Worm (Caenorhabditis elegans) whole organism, L4 larva: ENCODE data around the gene arrd-15.

Experiments used
- D1046.2 ChIP-seq: fragments of 200-800 bp; sonication (Bioruptor generic); IDR thresholded peaks from 2 replicates; pipeline ENCODE4 v1.3.6; 2022; ENCODE audit warnings: missing genetic modification characterization, missing compliant biosample characterization
- F10B5.3 ChIP-seq: sonication (generic microtip); optimal IDR thresholded peaks from 2 replicates; lab custom pipeline; 2016; ENCODE audit warnings: mild to moderate bottlenecking, missing genetic modification characterization, missing compliant biosample characterization
- F37D6.2 ChIP-seq: sonication (generic microtip); optimal IDR thresholded peaks from 2 replicates; lab custom pipeline; 2016; ENCODE audit warnings: mild to moderate bottlenecking, missing genetic modification characterization, missing compliant biosample characterization
- T20F7.1 ChIP-seq: fragments of 200-800 bp; sonication (Bioruptor generic); optimal IDR thresholded peaks from 2 replicates; lab custom pipeline; 2018; ENCODE audit warnings: mild to moderate bottlenecking, missing genetic modification characterization, missing compliant biosample characterization
- T26A8.4 ChIP-seq: fragments of 200-800 bp; sonication (Bioruptor generic); IDR thresholded peaks from 2 replicates; pipeline ENCODE4 v1.3.6; 2022; ENCODE audit warnings: missing genetic modification characterization, missing compliant biosample characterization
- Y75B8A.6 ChIP-seq: fragments of 200-800 bp; sonication (Bioruptor generic); IDR thresholded peaks from 2 replicates; pipeline ENCODE4 v1.3.6; 2022; ENCODE audit warnings: missing genetic modification reagents, missing genetic modification characterization, missing compliant biosample characterization
- aha-1 ChIP-seq: fragments of 150-350 bp; peaks from one replicate; lab custom pipeline; 2014; ENCODE audit warnings: missing biosample characterization, missing genetic modification characterization
- ama-1 ChIP-seq: fragments of 150-350 bp; optimal IDR thresholded peaks from 2 replicates; lab custom pipeline; 2014; ENCODE audit warnings: inconsistent platforms, mixed read lengths
- ceh-20 ChIP-seq: fragments of 200-800 bp; sonication (Bioruptor generic); IDR thresholded peaks from 2 replicates; pipeline ENCODE4 v1.3.6; 2022; ENCODE audit warnings: missing genetic modification reagents, missing genetic modification characterization, missing compliant biosample characterization
- ceh-32 ChIP-seq: sonication (generic microtip); optimal IDR thresholded peaks from 2 replicates; lab custom pipeline; 2016; ENCODE audit warnings: mild to moderate bottlenecking, missing genetic modification characterization, missing compliant biosample characterization; ENCODE audit not compliant: poor library complexity
- ceh-82 ChIP-seq: sonication (generic microtip); optimal IDR thresholded peaks from 2 replicates; lab custom pipeline; 2017; ENCODE audit warnings: missing biosample characterization, missing genetic modification characterization
- ces-1 ChIP-seq: fragments of 150-350 bp; sonication (generic microtip); optimal IDR thresholded peaks from 4 replicates; lab custom pipeline; 2014; ENCODE audit warnings: missing biosample characterization, missing genetic modification reagents, missing genetic modification characterization
- cey-2 ChIP-seq: sonication (generic microtip); optimal IDR thresholded peaks from 3 replicates; lab custom pipeline; 2017; ENCODE audit warnings: missing genetic modification characterization, mild to moderate bottlenecking, missing compliant biosample characterization, antibody characterized with exemption, borderline replicate concordance; ENCODE audit not compliant: insufficient read depth
- ctbp-1 ChIP-seq: fragments of 200-800 bp; sonication (Bioruptor generic); IDR thresholded peaks from 2 replicates; pipeline ENCODE4 v1.3.6; 2022; ENCODE audit warnings: missing genetic modification reagents, missing genetic modification characterization, missing compliant biosample characterization
- daf-12 ChIP-seq: fragments of 150-350 bp; optimal IDR thresholded peaks from 2 replicates; lab custom pipeline; 2014; ENCODE audit warnings: missing biosample characterization, missing genetic modification reagents, missing genetic modification characterization
- daf-16 ChIP-seq, 3 experiments: sonication (generic microtip); optimal IDR thresholded peaks; 2 replicates each; lab custom pipeline; 2016 to 2017; ENCODE audit warnings: missing genetic modification characterization in 3 of 3, missing genetic modification reagents in 3 of 3, mild to moderate bottlenecking in 2 of 3, missing compliant biosample characterization in 2 of 3, missing biosample characterization in 1 of 3, moderate library complexity in 1 of 3
- daf-8 ChIP-seq: fragments of 200-800 bp; sonication (Bioruptor generic); IDR thresholded peaks from 2 replicates; pipeline ENCODE4 v1.3.6; 2022; ENCODE audit warnings: missing genetic modification characterization, missing compliant biosample characterization
- dmd-6 ChIP-seq: fragments of 200-800 bp; sonication (Bioruptor generic); IDR thresholded peaks from 2 replicates; pipeline ENCODE4 v1.3.6; 2022; ENCODE audit warnings: missing genetic modification reagents, missing genetic modification characterization, missing compliant biosample characterization
- dmd-8 ChIP-seq: fragments of 200-800 bp; sonication (Bioruptor generic); IDR thresholded peaks from 2 replicates; pipeline ENCODE4 v1.3.6; 2022; ENCODE audit warnings: missing genetic modification characterization, missing compliant biosample characterization
- dmd-9 ChIP-seq: fragments of 200-800 bp; sonication (Bioruptor generic); IDR thresholded peaks from 2 replicates; pipeline ENCODE4 v1.3.6; 2022; ENCODE audit warnings: missing genetic modification reagents, missing genetic modification characterization, missing compliant biosample characterization
- dve-1 ChIP-seq: sonication (generic microtip); optimal IDR thresholded peaks from 2 replicates; lab custom pipeline; 2017; ENCODE audit warnings: antibody characterized with exemption, mild to moderate bottlenecking, missing genetic modification characterization, missing compliant biosample characterization; ENCODE audit not compliant: insufficient read depth
- fkh-10 ChIP-seq: fragments of 150-350 bp; optimal IDR thresholded peaks from 2 replicates; lab custom pipeline; 2014; ENCODE audit warnings: missing biosample characterization, missing genetic modification reagents, missing genetic modification characterization
- fos-1 ChIP-seq: fragments of 150-350 bp; optimal IDR thresholded peaks from 2 replicates; lab custom pipeline; 2014; ENCODE audit warnings: missing biosample characterization, missing genetic modification characterization
- hlh-30 ChIP-seq: sonication (generic microtip); optimal IDR thresholded peaks from 2 replicates; lab custom pipeline; 2017; ENCODE audit warnings: antibody characterized with exemption, mild to moderate bottlenecking, missing genetic modification characterization, missing compliant biosample characterization; ENCODE audit not compliant: insufficient read depth
- lim-7 ChIP-seq: fragments of 200-800 bp; sonication (Bioruptor generic); IDR thresholded peaks from 2 replicates; pipeline ENCODE4 v1.3.6; 2022; ENCODE audit warnings: missing genetic modification characterization, missing compliant biosample characterization
- lin-15B ChIP-seq: fragments of 150-350 bp; sonication (generic microtip); optimal IDR thresholded peaks from 3 replicates; lab custom pipeline; 2014; ENCODE audit warnings: missing biosample characterization, missing genetic modification characterization
- lin-38 ChIP-seq: fragments of 200-800 bp; sonication (Bioruptor generic); IDR thresholded peaks from 2 replicates; pipeline ENCODE4 v1.3.6; 2022; ENCODE audit warnings: missing genetic modification reagents, missing genetic modification characterization, missing compliant biosample characterization
- lsy-2 ChIP-seq, 2 experiments: fragments of 150-350 bp in 1 of 2; sonication (generic microtip) in 1 of 2; optimal IDR thresholded peaks; 2 replicates each; lab custom pipeline; 2014 to 2017; ENCODE audit warnings: missing biosample characterization in 2 of 2, missing genetic modification characterization in 2 of 2
- mdt-29 ChIP-seq: fragments of 200-800 bp; sonication (Bioruptor generic); IDR thresholded peaks from 2 replicates; pipeline ENCODE4 v1.3.6; 2022; ENCODE audit warnings: missing genetic modification reagents, missing genetic modification characterization, missing compliant biosample characterization
- mep-1 ChIP-seq: fragments of 150-350 bp; sonication (generic microtip); optimal IDR thresholded peaks from 3 replicates; lab custom pipeline; 2014; ENCODE audit warnings: missing biosample characterization, missing genetic modification characterization
- nhr-77 ChIP-seq: fragments of 150-350 bp; optimal IDR thresholded peaks from 2 replicates; lab custom pipeline; 2014; ENCODE audit warnings: missing biosample characterization, missing genetic modification characterization
- pha-4 ChIP-seq, 2 experiments: fragments of 150-350 bp in 1 of 2; fragments of 200-800 bp in 1 of 2; sonication (Bioruptor generic) in 1 of 2; IDR thresholded peaks in 1 of 2; optimal IDR thresholded peaks in 1 of 2; 2 replicates each; pipeline versions ENCODE4 v1.3.6 to Lab custom; 2014 to 2022; ENCODE audit warnings: missing genetic modification characterization in 2 of 2, missing genetic modification reagents in 2 of 2, missing biosample characterization in 1 of 2, missing compliant biosample characterization in 1 of 2
- pqm-1 ChIP-seq: sonication (generic microtip); optimal IDR thresholded peaks from 2 replicates; lab custom pipeline; 2017; ENCODE audit warnings: missing biosample characterization, missing genetic modification characterization
- rbr-2 ChIP-seq: sonication (generic microtip); optimal IDR thresholded peaks from 2 replicates; lab custom pipeline; 2016; ENCODE audit warnings: missing genotype, missing genetic modification characterization, missing compliant biosample characterization
- spr-1 ChIP-seq: sonication (generic microtip); optimal IDR thresholded peaks from 2 replicates; lab custom pipeline; 2016; ENCODE audit warnings: mild to moderate bottlenecking, missing genetic modification characterization, missing compliant biosample characterization
- tra-1 ChIP-seq: fragments of 200-800 bp; sonication (Bioruptor generic); IDR thresholded peaks from 2 replicates; pipeline ENCODE4 v1.3.6; 2022; ENCODE audit warnings: missing genetic modification reagents, missing genetic modification characterization, missing compliant biosample characterization
- unc-130 ChIP-seq: sonication (generic microtip); optimal IDR thresholded peaks from 2 replicates; lab custom pipeline; 2016; ENCODE audit warnings: missing genetic modification reagents, missing genetic modification characterization, missing compliant biosample characterization
- unc-62 ChIP-seq, 3 experiments: fragments of 150-350 bp in 1 of 3; sonication (generic microtip); optimal IDR thresholded peaks in 2 of 3; peaks in 1 of 3; 1 replicate in 1 of 3; 2 replicates in 2 of 3; lab custom pipeline; 2014 to 2017; ENCODE audit warnings: missing biosample characterization in 3 of 3, missing genetic modification characterization in 3 of 3, missing genetic modification reagents in 3 of 3, missing genotype in 1 of 3
- zfp-3 ChIP-seq: fragments of 200-800 bp; sonication (Bioruptor generic); conservative IDR thresholded peaks from 2 replicates; pipeline ENCODE4 v1.3.6; 2022; ENCODE audit warnings: missing genetic modification reagents, missing genetic modification characterization, missing compliant biosample characterization
- zip-11 ChIP-seq: fragments of 200-800 bp; sonication (Bioruptor generic); IDR thresholded peaks from 2 replicates; pipeline ENCODE4 v1.3.6; 2022; ENCODE audit warnings: missing genetic modification characterization, missing compliant biosample characterization

arrd-15 gene

DNA sequence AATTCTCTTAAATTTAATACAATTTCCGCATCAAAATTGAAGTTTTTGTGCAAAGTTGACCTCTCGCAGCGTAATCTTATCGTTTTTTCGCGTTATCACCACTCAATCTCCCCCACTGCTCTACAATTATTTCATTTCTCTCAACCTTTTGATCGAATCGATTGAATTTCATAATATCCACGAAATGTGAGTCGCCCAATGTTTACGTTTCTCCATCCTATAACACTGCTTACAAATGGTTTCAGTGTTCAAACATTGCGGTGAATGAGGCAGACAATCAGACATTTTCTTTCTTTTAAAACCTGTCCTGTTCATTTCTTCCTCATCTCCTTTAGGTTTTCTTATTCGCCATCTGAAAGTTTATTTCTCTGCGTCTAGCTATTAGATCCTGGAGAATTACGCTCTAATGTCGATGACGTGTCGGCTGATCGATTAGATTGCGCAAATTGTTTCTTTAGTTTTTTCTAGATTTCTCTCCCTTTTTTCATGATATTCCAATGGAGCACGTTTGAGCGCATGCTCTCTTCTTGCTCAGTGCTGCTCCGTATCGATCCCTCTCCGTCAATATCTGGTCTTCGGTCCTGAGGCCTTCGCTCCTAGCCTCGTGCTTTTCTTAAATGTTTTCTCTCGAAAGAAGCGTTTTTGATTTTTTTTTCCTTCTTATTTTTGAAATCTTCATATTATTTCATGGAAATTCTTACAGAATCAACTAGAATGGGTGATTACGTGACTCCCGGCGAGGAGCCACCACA lies 24.7 kb upstream of the arrd-15 start, which contains the start of gene unc-32 (continued):
- TF ChIP-seq pqm-1 (tag; lab: Kevin White, UChicago) (no peak), fos-1 (tag; lab: Kevin White, UChicago) (no peak), rbr-2 (tag; lab: Kevin White, UChicago) (peak; percentile 53), dve-1 (tag; lab: Kevin White, UChicago) (peak; percentile 41), lim-7 (GFP tag; lab: Robert Waterston, UW) (no peak), daf-8 (GFP tag; lab: Robert Waterston, UW) (no peak), T26A8.4 (GFP tag; lab: Robert Waterston, UW) (peak; percentile 34; the same call in 1 of the 2 replicates), cey-2 (no peak), zfp-3 (GFP tag; lab: Robert Waterston, UW) (no peak), spr-1 (no peak), Y75B8A.6 (GFP tag; lab: Robert Waterston, UW) (no peak), ctbp-1 (peak; percentile 53; the same call in 1 of the 2 replicates), zip-11 (GFP tag; lab: Robert Waterston, UW) (no peak), dmd-8 (GFP tag; lab: Robert Waterston, UW) (no peak), F10B5.3 (tag; lab: Kevin White, UChicago) (no peak), daf-12 (no peak), ces-1 (GFP tag; lab: Kevin White, UChicago) (peak; percentile 38), hlh-30 (tag; lab: Kevin White, UChicago) (peak; percentile 71), D1046.2 (no peak), tra-1 (GFP tag; lab: Robert Waterston, UW) (no peak), fkh-10 (peak; percentile 54), pha-4 (GFP tag; IDR thresholded peaks at IDR 0.05; lab: Robert Waterston, UW) (no peak; the same call in 1 of the 2 replicates), pha-4 (tag; optimal IDR thresholded peaks at IDR 0.05; lab: Kevin White, UChicago) (no peak), dmd-9 (GFP tag; lab: Robert Waterston, UW) (no peak), daf-16 (GFP tag; optimal IDR thresholded peaks at IDR 0.05; lab: Kevin White, UChicago) (no peak), daf-16 (tag; optimal IDR thresholded peaks at IDR 0.05; lab: Kevin White, UChicago) (peak; percentile 21), unc-62 (GFP tag; optimal IDR thresholded peaks at IDR 0.05 in 1 of 2; lab: Kevin White, UChicago) (peak in 1 of 2 experiments; percentile 56), unc-62 (tag; optimal IDR thresholded peaks at IDR 0.05; lab: Kevin White, UChicago) (no peak), lin-38 (GFP tag; lab: Robert Waterston, UW) (peak; percentile 36), ceh-20 (GFP tag; lab: Robert Waterston, UW) (0 out of 2 replicates have a peak, but pooled peaks have one; percentile 50), lin-15B (tag; lab: Kevin White, UChicago) (no peak), F37D6.2 (tag; lab: Kevin White, UChicago) (peak; percentile 1), ceh-32 (tag; lab: Kevin White, UChicago) (no peak)

DNA sequence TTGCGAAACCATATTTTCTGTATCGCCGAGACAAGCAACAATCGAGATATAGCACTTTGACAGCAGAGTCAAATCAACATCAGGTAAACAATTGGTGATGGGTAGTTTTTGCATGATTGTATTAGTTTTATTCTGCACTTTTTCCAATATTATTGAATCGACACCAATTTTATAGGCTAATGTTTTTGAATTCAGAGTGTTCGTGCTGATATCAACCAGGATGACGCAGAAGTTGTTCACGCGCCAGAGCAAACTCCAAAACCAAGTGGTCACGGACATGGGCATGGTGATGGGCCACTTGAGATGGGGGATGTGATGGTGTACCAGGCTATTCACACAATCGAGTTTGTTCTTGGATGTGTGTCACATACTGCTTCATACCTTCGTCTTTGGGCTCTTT lies 19.7 kb upstream of the arrd-15 start:
- TF ChIP-seq nhr-77 (tag; lab: Kevin White, UChicago) (no peak), dmd-6 (GFP tag; lab: Robert Waterston, UW) (no peak), unc-130 (GFP tag; lab: Kevin White, UChicago) (no peak), aha-1 (tag; lab: Kevin White, UChicago) (peak; percentile 95)
- TF ChIP-seq, all 104 proteins: peak for 1

DNA sequence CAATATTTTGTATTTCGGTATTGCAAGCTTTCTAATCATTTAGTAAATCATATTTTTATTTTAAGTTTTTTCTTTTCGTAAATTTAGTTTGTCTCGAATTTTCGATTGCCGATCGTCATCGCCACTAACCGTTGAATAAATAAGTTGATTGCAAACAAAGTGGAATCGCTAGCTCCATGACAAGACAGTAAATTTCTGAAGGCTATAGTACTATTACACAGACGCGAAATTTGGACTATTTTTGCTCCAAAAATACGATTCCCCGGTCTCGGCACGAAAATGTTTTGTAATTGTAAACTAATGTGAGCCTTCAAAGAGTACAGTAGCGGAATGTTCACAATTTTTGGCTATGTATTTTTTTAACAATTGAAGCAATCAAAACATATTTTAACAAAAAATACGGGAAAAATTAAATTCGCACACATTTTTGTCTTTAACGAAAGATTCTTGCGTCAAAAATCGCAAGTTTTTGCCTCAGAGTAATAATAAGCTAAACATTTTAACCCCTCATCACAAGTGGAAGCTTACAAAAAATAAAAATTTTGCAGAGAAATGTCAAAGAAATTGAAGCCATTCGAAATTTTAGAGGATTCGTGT lies 18.1 kb upstream of the arrd-15 start, which contains the start of gene tpk-1:
TSS of gene tpk-1 (plus strand) at position 547 of the 597 bp plus-strand sequence.
- peak; percentile 68 for TF ChIP-seq ama-1 (lab: Kevin White, UChicago)
- TF ChIP-seq mdt-29 (GFP tag; lab: Robert Waterston, UW): 0 out of 2 replicates have a peak, but pooled peaks have one; percentile 9
- TF ChIP-seq lsy-2 (tag; optimal IDR thresholded peaks at IDR 0.05; lab: Kevin White, UChicago): no peak
- TF ChIP-seq T26A8.4 (GFP tag; lab: Robert Waterston, UW): peak; percentile 27; the same call in 1 of the 2 replicates
- peak; percentile 19 for TF ChIP-seq mep-1
- TF ChIP-seq ceh-82 (tag; lab: Kevin White, UChicago): no peak
- no peak for TF ChIP-seq T20F7.1 (GFP tag; lab: Kevin White, UChicago)
